Worm (Caenorhabditis elegans) whole organism, early embryonic: ENCODE measurements around the gene dgn-2.

Experiments
- B0310.2 ChIP-seq: sonication (generic microtip); optimal IDR thresholded peaks from 2 replicates; lab custom pipeline; 2016; ENCODE audit warnings: mild to moderate bottlenecking, missing genetic modification characterization, missing compliant biosample characterization
- F13C5.2 ChIP-seq: sonication (generic microtip); optimal IDR thresholded peaks from 2 replicates; lab custom pipeline; 2017; ENCODE audit warnings: mild to moderate bottlenecking, missing genetic modification characterization, inconsistent platforms, missing compliant biosample characterization
- aly-1 ChIP-seq: sonication (generic microtip); optimal IDR thresholded peaks from 2 replicates; lab custom pipeline; 2016; ENCODE audit warnings: missing genetic modification characterization, missing compliant biosample characterization
- ama-1 ChIP-seq: fragments of 150-350 bp; optimal IDR thresholded peaks from 2 replicates; lab custom pipeline; 2014
- ceh-13 ChIP-seq: fragments of 200-800 bp; sonication (Bioruptor generic); optimal IDR thresholded peaks from 2 replicates; lab custom pipeline; 2018; ENCODE audit warnings: mild to moderate bottlenecking, missing genetic modification characterization, missing compliant biosample characterization
- ceh-36 ChIP-seq: sonication (generic microtip); optimal IDR thresholded peaks from 2 replicates; lab custom pipeline; 2016; ENCODE audit warnings: missing genetic modification characterization, inconsistent platforms, missing compliant biosample characterization
- ets-7 ChIP-seq: sonication (generic microtip); optimal IDR thresholded peaks from 2 replicates; lab custom pipeline; 2016; ENCODE audit warnings: missing genotype, missing genetic modification characterization, missing compliant biosample characterization
- flt-1 ChIP-seq: fragments of 200-800 bp; sonication (Bioruptor generic); IDR thresholded peaks from 2 replicates; pipeline ENCODE4 v1.3.6; 2022; ENCODE audit warnings: missing genetic modification characterization, missing compliant biosample characterization
- hmbx-1 ChIP-seq: sonication (generic microtip); optimal IDR thresholded peaks from 2 replicates; lab custom pipeline; 2016; ENCODE audit warnings: mild to moderate bottlenecking, missing genetic modification characterization, missing compliant biosample characterization
- hmg-4 ChIP-seq: fragments of 200-800 bp; sonication (Bioruptor generic); optimal IDR thresholded peaks from 2 replicates; lab custom pipeline; 2018; ENCODE audit warnings: mild to moderate bottlenecking, missing genetic modification characterization, missing compliant biosample characterization
- hnd-1 ChIP-seq: sonication (generic microtip); optimal IDR thresholded peaks from 2 replicates; lab custom pipeline; 2016; ENCODE audit warnings: missing genetic modification characterization, missing compliant biosample characterization
- pes-1 ChIP-seq: fragments of 200-800 bp; sonication (Bioruptor generic); IDR thresholded peaks from 2 replicates; pipeline ENCODE4 v1.3.6; 2022; ENCODE audit warnings: missing genetic modification reagents, missing genetic modification characterization, missing compliant biosample characterization
- scrt-1 ChIP-seq: fragments of 200-800 bp; sonication (Bioruptor generic); IDR thresholded peaks from 2 replicates; pipeline ENCODE4 v1.3.6; 2022; ENCODE audit warnings: missing genetic modification characterization, missing compliant biosample characterization
- sea-1 ChIP-seq: fragments of 200-800 bp; sonication (Bioruptor generic); conservative IDR thresholded peaks from 2 replicates; pipeline ENCODE4 v1.3.6; 2022; ENCODE audit warnings: missing genetic modification characterization, missing compliant biosample characterization
- tbx-11 ChIP-seq: fragments of 200-800 bp; sonication (Bioruptor generic); IDR thresholded peaks from 2 replicates; pipeline ENCODE4 v1.3.6; 2022; ENCODE audit warnings: missing genetic modification characterization, missing compliant biosample characterization
- tbx-37 ChIP-seq: fragments of 200-800 bp; sonication (Bioruptor generic); conservative IDR thresholded peaks from 2 replicates; pipeline ENCODE4 v1.3.6; 2022; ENCODE audit warnings: missing genetic modification reagents, missing genetic modification characterization, missing compliant biosample characterization
- tra-4 ChIP-seq: sonication (generic microtip); optimal IDR thresholded peaks from 2 replicates; lab custom pipeline; 2017; ENCODE audit warnings: missing genetic modification characterization, missing compliant biosample characterization

dgn-2 gene

ce11 chrX:1397516-1397915, 30.2 kb upstream of the dgn-2 start, which contains the start of gene H39E20.1:
H39E20.1 (minus strand) TSS chrX:1397616.
- TF ChIP-seq hnd-1 (tag; lab: Kevin White, UChicago) (no peak), hmbx-1 (tag; lab: Kevin White, UChicago) (no peak), ceh-13 (GFP tag; lab: Kevin White, UChicago) (no peak), B0310.2 (tag; lab: Kevin White, UChicago) (no peak), ets-7 (no peak), sea-1 (no peak), tbx-11 (GFP tag; lab: Robert Waterston, UW) (no peak), hmg-4 (no peak)

- TF ChIP-seq ama-1 (lab: Kevin White, UChicago) (no peak), ets-7 (no peak), scrt-1 (no peak), ceh-13 (GFP tag; lab: Kevin White, UChicago) (no peak), pes-1 (GFP tag; lab: Robert Waterston, UW) (no peak), tbx-11 (GFP tag; lab: Robert Waterston, UW) (no peak), tbx-37 (GFP tag; lab: Robert Waterston, UW) (no peak), tra-4 (no peak), sea-1 (no peak), hmg-4 (no peak), ceh-36 (tag; lab: Kevin White, UChicago) (no peak), B0310.2 (tag; lab: Kevin White, UChicago) (no peak), F13C5.2 (tag; lab: Kevin White, UChicago) (no peak), hnd-1 (tag; lab: Kevin White, UChicago) (no peak)
Observed at ce11 chrX:1395793-1396192, 28.5 kb upstream of the dgn-2 start.

ce11 chrX:1394437-1394836, 27.1 kb upstream of the dgn-2 start:
- TF ChIP-seq ama-1 (lab: Kevin White, UChicago): no peak
- TF ChIP-seq tbx-11 (GFP tag; lab: Robert Waterston, UW): no peak
- TF ChIP-seq aly-1 (tag; lab: Kevin White, UChicago): no peak
- TF ChIP-seq hmg-4: no peak
- TF ChIP-seq sea-1: no peak
- no peak for TF ChIP-seq ceh-13 (GFP tag; lab: Kevin White, UChicago)

ce11 chrX:1393891-1394290, 26.6 kb upstream of the dgn-2 start, which contains the start of gene F56C3.9:
F56C3.9 (minus strand) TSS chrX:1393991.
- TF ChIP-seq pes-1 (GFP tag; lab: Robert Waterston, UW) (no peak), ceh-36 (tag; lab: Kevin White, UChicago) (no peak), hnd-1 (tag; lab: Kevin White, UChicago) (no peak)

- TF ChIP-seq scrt-1 (no peak), tbx-37 (GFP tag; lab: Robert Waterston, UW) (no peak), ceh-36 (tag; lab: Kevin White, UChicago) (no peak), pes-1 (GFP tag; lab: Robert Waterston, UW) (no peak), ama-1 (lab: Kevin White, UChicago) (no peak), hmbx-1 (tag; lab: Kevin White, UChicago) (no peak), tra-4 (no peak), B0310.2 (tag; lab: Kevin White, UChicago) (no peak), hmg-4 (no peak), tbx-11 (GFP tag; lab: Robert Waterston, UW) (no peak), flt-1 (GFP tag; lab: Robert Waterston, UW) (no peak)
Observed at ce11 chrX:1389382-1389983, 22.2 kb upstream of the dgn-2 start.

ce11 chrX:1386893-1387367, 19.6 kb upstream of the dgn-2 start, which contains the start of gene F56C3.1:
F56C3.1 (plus strand) TSS chrX:1387317.
- TF ChIP-seq ceh-13 (GFP tag; lab: Kevin White, UChicago): no peak
- TF ChIP-seq tbx-11 (GFP tag; lab: Robert Waterston, UW): no peak
- TF ChIP-seq ceh-36 (tag; lab: Kevin White, UChicago): no peak
- no peak for TF ChIP-seq scrt-1
- TF ChIP-seq sea-1: no peak; the same call in 1 of the 2 replicates
- no peak for TF ChIP-seq ets-7
- no peak for TF ChIP-seq ama-1 (lab: Kevin White, UChicago)

ce11 chrX:1384538-1384937, 17.2 kb upstream of the dgn-2 start, which contains the start of gene F56C3.8:
F56C3.8 (minus strand) TSS chrX:1384638.
- no peak for TF ChIP-seq F13C5.2 (tag; lab: Kevin White, UChicago)
- TF ChIP-seq hmg-4: no peak
- TF ChIP-seq hnd-1 (tag; lab: Kevin White, UChicago): no peak
- TF ChIP-seq scrt-1: no peak
- TF ChIP-seq aly-1 (tag; lab: Kevin White, UChicago): no peak
- no peak for TF ChIP-seq tra-4
- no peak for TF ChIP-seq tbx-11 (GFP tag; lab: Robert Waterston, UW)
- TF ChIP-seq flt-1 (GFP tag; lab: Robert Waterston, UW): no peak
- no peak for TF ChIP-seq hmbx-1 (tag; lab: Kevin White, UChicago)
- no peak for TF ChIP-seq tbx-37 (GFP tag; lab: Robert Waterston, UW)
- no peak for TF ChIP-seq ceh-13 (GFP tag; lab: Kevin White, UChicago)
- TF ChIP-seq ceh-36 (tag; lab: Kevin White, UChicago): no peak
- no peak for TF ChIP-seq ama-1 (lab: Kevin White, UChicago)
- no peak for TF ChIP-seq B0310.2 (tag; lab: Kevin White, UChicago)

- TF ChIP-seq pes-1 (GFP tag; lab: Robert Waterston, UW): no peak
- no peak for TF ChIP-seq tbx-11 (GFP tag; lab: Robert Waterston, UW)
- TF ChIP-seq hmg-4: no peak
- no peak for TF ChIP-seq hmbx-1 (tag; lab: Kevin White, UChicago)
- no peak for TF ChIP-seq tbx-37 (GFP tag; lab: Robert Waterston, UW)
- no peak for TF ChIP-seq ceh-36 (tag; lab: Kevin White, UChicago)
- no peak for TF ChIP-seq scrt-1
- no peak for TF ChIP-seq sea-1
- TF ChIP-seq F13C5.2 (tag; lab: Kevin White, UChicago): no peak
- TF ChIP-seq ets-7: no peak
- TF ChIP-seq flt-1 (GFP tag; lab: Robert Waterston, UW): no peak
- TF ChIP-seq tra-4: no peak
- TF ChIP-seq ceh-13 (GFP tag; lab: Kevin White, UChicago): no peak
- TF ChIP-seq ama-1 (lab: Kevin White, UChicago): no peak
- no peak for TF ChIP-seq aly-1 (tag; lab: Kevin White, UChicago)
- TF ChIP-seq hnd-1 (tag; lab: Kevin White, UChicago): no peak
- TF ChIP-seq B0310.2 (tag; lab: Kevin White, UChicago): no peak
Observed at ce11 chrX:1383546-1383945, 16.2 kb upstream of the dgn-2 start.
